Fruit fly (Drosophila melanogaster) whole organism, embryonic: Measurements from ENCODE around the gene pix.

ENCODE experiments used
- Adf1 ChIP-seq: fragments of 200-800 bp; sonication (Bioruptor generic); IDR thresholded peaks from 2 replicates; pipeline ENCODE4 v1.3.6; 2022; ENCODE audit warnings: missing biosample characterization, missing genetic modification characterization
- Asciz ChIP-seq: fragments of 200-800 bp; sonication (Bioruptor generic); optimal IDR thresholded peaks from 2 replicates; lab custom pipeline; 2017; ENCODE audit warnings: missing biosample characterization, mild to moderate bottlenecking, missing genetic modification characterization, missing genetic modification reagents
- Blimp-1 ChIP-seq: fragments of 200-800 bp; sonication (Bioruptor generic); optimal IDR thresholded peaks from 3 replicates; lab custom pipeline; 2018; ENCODE audit warnings: missing biosample characterization, missing genetic modification characterization, mild to moderate bottlenecking, moderate library complexity, missing genetic modification reagents
- CG10366 ChIP-seq: fragments of 200-800 bp; sonication (Bioruptor generic); IDR thresholded peaks from 2 replicates; pipeline ENCODE4 v1.3.6; 2022; ENCODE audit warnings: missing biosample characterization, missing genetic modification characterization
- CG11560 ChIP-seq: fragments of 200-800 bp; sonication (Bioruptor generic); IDR thresholded peaks from 3 replicates; pipeline ENCODE4 v1.3.6; 2022; ENCODE audit warnings: missing biosample characterization, missing genetic modification characterization
- CG12299 ChIP-seq: fragments of 200-800 bp; sonication (Bioruptor generic); optimal IDR thresholded peaks from 2 replicates; lab custom pipeline; 2018; ENCODE audit warnings: missing biosample characterization, mild to moderate bottlenecking, missing genetic modification characterization
- CG16863 ChIP-seq: fragments of 200-800 bp; sonication (Bioruptor generic); optimal IDR thresholded peaks from 3 replicates; lab custom pipeline; 2016; ENCODE audit warnings: missing biosample characterization, missing genetic modification characterization
- CG17328 ChIP-seq: fragments of 200-800 bp; sonication (Bioruptor generic); IDR thresholded peaks from 2 replicates; pipeline ENCODE4 v1.3.6; 2022; ENCODE audit warnings: missing biosample characterization, missing genetic modification characterization
- CG30020 ChIP-seq: fragments of 200-800 bp; optimal IDR thresholded peaks from 2 replicates; lab custom pipeline; 2019; ENCODE audit warnings: missing biosample characterization, mild to moderate bottlenecking, missing genetic modification characterization, moderate library complexity
- CG34224 ChIP-seq: fragments of 200-800 bp; sonication (Bioruptor generic); IDR thresholded peaks from 3 replicates; pipeline ENCODE4 v1.3.6; 2022; ENCODE audit warnings: missing biosample characterization, missing genetic modification characterization; ENCODE audit not compliant: partially characterized antibody
- CG3995 ChIP-seq: fragments of 200-800 bp; sonication (Bioruptor generic); optimal IDR thresholded peaks from 3 replicates; lab custom pipeline; 2016; ENCODE audit warnings: missing biosample characterization, missing genetic modification characterization
- CG42726 ChIP-seq: fragments of 200-800 bp; sonication (Bioruptor generic); IDR thresholded peaks from 2 replicates; pipeline ENCODE4 v1.3.6; 2022; ENCODE audit warnings: missing biosample characterization, missing genetic modification characterization; ENCODE audit not compliant: partially characterized antibody
- CG6254 ChIP-seq: fragments of 200-800 bp; sonication (Bioruptor generic); optimal IDR thresholded peaks from 3 replicates; lab custom pipeline; 2017; ENCODE audit warnings: mild to moderate bottlenecking, missing biosample characterization, missing genetic modification reagents, missing genetic modification characterization
- CG6813 ChIP-seq: fragments of 200-800 bp; sonication (Bioruptor generic); optimal IDR thresholded peaks from 2 replicates; lab custom pipeline; 2017; ENCODE audit warnings: missing biosample characterization, missing genetic modification characterization, mild to moderate bottlenecking, moderate library complexity, missing genetic modification reagents
- CG6854 ChIP-seq: fragments of 200-800 bp; sonication (Bioruptor generic); optimal IDR thresholded peaks from 3 replicates; lab custom pipeline; 2017; ENCODE audit warnings: missing biosample characterization, mild to moderate bottlenecking, missing genetic modification characterization
- CG7928 ChIP-seq: fragments of 200-800 bp; sonication (Bioruptor generic); optimal IDR thresholded peaks from 2 replicates; lab custom pipeline; 2017; ENCODE audit warnings: missing biosample characterization, mild to moderate bottlenecking, missing genetic modification characterization
- CG7963 ChIP-seq: fragments of 200-800 bp; sonication (Bioruptor generic); IDR thresholded peaks from 3 replicates; pipeline ENCODE4 v1.3.6; 2022; ENCODE audit warnings: missing biosample characterization, missing genetic modification characterization; ENCODE audit not compliant: partially characterized antibody
- CG7987 ChIP-seq: fragments of 200-800 bp; sonication (Bioruptor generic); optimal IDR thresholded peaks from 2 replicates; lab custom pipeline; 2018; ENCODE audit warnings: missing biosample characterization, mild to moderate bottlenecking, missing genetic modification characterization, moderate library complexity
- CG8388 ChIP-seq: fragments of 200-800 bp; sonication (Bioruptor generic); optimal IDR thresholded peaks from 2 replicates; lab custom pipeline; 2019; ENCODE audit warnings: missing biosample characterization, mild to moderate bottlenecking, missing genetic modification characterization, moderate library complexity
- CG8765 ChIP-seq: fragments of 200-800 bp; sonication (Bioruptor generic); IDR thresholded peaks from 2 replicates; pipeline ENCODE4 v1.3.6; 2022; ENCODE audit warnings: missing biosample characterization, missing genetic modification characterization
- CG9727 ChIP-seq: fragments of 200-800 bp; sonication (Bioruptor generic); optimal IDR thresholded peaks from 3 replicates; lab custom pipeline; 2017; ENCODE audit warnings: missing biosample characterization, mild to moderate bottlenecking, missing genetic modification characterization
- D ChIP-seq, 2 experiments: fragments of 200-800 bp in 1 of 2; fragments of >200 bp in 1 of 2; sonication (Bioruptor generic) in 1 of 2; optimal IDR thresholded peaks; 2 replicates in 1 of 2; 3 replicates in 1 of 2; lab custom pipeline; 2017; ENCODE audit warnings: mild to moderate bottlenecking in 1 of 2, missing biosample characterization in 1 of 2, missing genetic modification characterization in 1 of 2, missing genetic modification reagents in 1 of 2
- Hr3 ChIP-seq: fragments of 200-800 bp; sonication (Bioruptor generic); optimal IDR thresholded peaks from 3 replicates; lab custom pipeline; 2016; ENCODE audit warnings: missing biosample characterization, missing genetic modification characterization
- Lhr ChIP-seq: fragments of 200-800 bp; sonication (Bioruptor generic); optimal IDR thresholded peaks from 3 replicates; lab custom pipeline; 2017; ENCODE audit warnings: mild to moderate bottlenecking, missing biosample characterization, missing genetic modification reagents, missing genetic modification characterization
- MTF-1 ChIP-seq: fragments of 200-800 bp; sonication (Bioruptor generic); optimal IDR thresholded peaks from 2 replicates; lab custom pipeline; 2018; ENCODE audit warnings: missing biosample characterization, mild to moderate bottlenecking, missing genetic modification characterization, borderline replicate concordance
- Mes4 ChIP-seq: fragments of 200-800 bp; sonication (Bioruptor generic); optimal IDR thresholded peaks from 2 replicates; lab custom pipeline; 2016; ENCODE audit warnings: missing biosample characterization, missing genetic modification characterization
- Nf-YA ChIP-seq: fragments of 200-800 bp; sonication (Bioruptor generic); IDR thresholded peaks from 2 replicates; pipeline ENCODE4 v1.3.6; 2022; ENCODE audit warnings: missing biosample characterization, missing genetic modification characterization
- Poxn ChIP-seq: fragments of 200-800 bp; sonication (Bioruptor generic); IDR thresholded peaks from 2 replicates; pipeline ENCODE4 v1.3.6; 2022; ENCODE audit warnings: missing biosample characterization, missing genetic modification characterization
- Sin3A ChIP-seq: fragments of >200 bp; optimal IDR thresholded peaks from 2 replicates; lab custom pipeline; 2018
- Vsx1 ChIP-seq: fragments of 200-800 bp; sonication (Bioruptor generic); optimal IDR thresholded peaks from 2 replicates; lab custom pipeline; 2017; ENCODE audit warnings: missing biosample characterization, mild to moderate bottlenecking, missing genetic modification characterization, missing genetic modification reagents
- Xrp1 ChIP-seq: fragments of 200-800 bp; sonication (Bioruptor generic); IDR thresholded peaks from 2 replicates; pipeline ENCODE4 v1.3.6; 2022; ENCODE audit warnings: missing biosample characterization, missing genetic modification characterization
- ab ChIP-seq: fragments of 200-800 bp; sonication (Bioruptor generic); optimal IDR thresholded peaks from 2 replicates; lab custom pipeline; 2016; ENCODE audit warnings: missing biosample characterization, missing genetic modification characterization
- ase ChIP-seq: fragments of 200-800 bp; sonication (Bioruptor generic); IDR thresholded peaks from 3 replicates; pipeline ENCODE4 v1.3.6; 2022; ENCODE audit warnings: missing biosample characterization, missing genetic modification characterization
- chinmo ChIP-seq: fragments of 200-800 bp; sonication (Bioruptor generic); IDR thresholded peaks from 4 replicates; pipeline ENCODE4 v1.3.6; 2022; ENCODE audit warnings: missing biosample characterization, missing genetic modification characterization; ENCODE audit not compliant: partially characterized antibody
- ewg ChIP-seq: fragments of 200-800 bp; sonication (Bioruptor generic); optimal IDR thresholded peaks from 3 replicates; lab custom pipeline; 2017; ENCODE audit warnings: mild to moderate bottlenecking, missing biosample characterization, missing genetic modification reagents, missing genetic modification characterization
- exex ChIP-seq: fragments of 200-800 bp; sonication (Bioruptor generic); optimal IDR thresholded peaks from 4 replicates; lab custom pipeline; 2018; ENCODE audit warnings: missing biosample characterization, mild to moderate bottlenecking, missing genetic modification characterization, moderate library complexity
- hb ChIP-seq: fragments of 200-800 bp; sonication (Bioruptor generic); IDR thresholded peaks from 3 replicates; pipeline ENCODE4 v1.3.6; 2022; ENCODE audit warnings: missing biosample characterization, missing genetic modification characterization; ENCODE audit not compliant: partially characterized antibody
- inv ChIP-seq: fragments of 200-800 bp; sonication (Bioruptor generic); IDR thresholded peaks from 2 replicates; pipeline ENCODE4 v1.3.6; 2022; ENCODE audit warnings: missing biosample characterization, missing genetic modification characterization; ENCODE audit not compliant: partially characterized antibody
- jigr1 ChIP-seq: fragments of 200-800 bp; sonication (Bioruptor generic); IDR thresholded peaks from 3 replicates; pipeline ENCODE4 v1.3.6; 2022; ENCODE audit warnings: missing biosample characterization, missing genetic modification characterization
- kni ChIP-seq: fragments of 200-800 bp; sonication (Bioruptor generic); optimal IDR thresholded peaks from 3 replicates; lab custom pipeline; 2017; ENCODE audit warnings: mild to moderate bottlenecking, missing biosample characterization, missing genetic modification reagents, missing genetic modification characterization
- mam ChIP-seq: fragments of 200-800 bp; sonication (Bioruptor generic); optimal IDR thresholded peaks from 3 replicates; lab custom pipeline; 2016; ENCODE audit warnings: missing biosample characterization, missing genetic modification characterization
- org-1 ChIP-seq: fragments of 200-800 bp; sonication (Bioruptor generic); optimal IDR thresholded peaks from 2 replicates; lab custom pipeline; 2017; ENCODE audit warnings: missing biosample characterization, missing genetic modification characterization
- phol ChIP-seq: fragments of 200-800 bp; sonication (Bioruptor generic); optimal IDR thresholded peaks from 3 replicates; lab custom pipeline; 2018; ENCODE audit warnings: missing biosample characterization, mild to moderate bottlenecking, missing genetic modification characterization, moderate library complexity
- scrt ChIP-seq: fragments of 200-800 bp; sonication (Bioruptor generic); optimal IDR thresholded peaks from 2 replicates; lab custom pipeline; 2018; ENCODE audit warnings: missing biosample characterization, mild to moderate bottlenecking, missing genetic modification characterization, moderate library complexity
- ssp ChIP-seq: fragments of 200-800 bp; sonication (Bioruptor generic); IDR thresholded peaks from 2 replicates; pipeline ENCODE4 v1.3.6; 2022; ENCODE audit warnings: missing biosample characterization, missing genetic modification characterization
- tll ChIP-seq, 2 experiments: fragments of 200-800 bp in 1 of 2; fragments of >200 bp in 1 of 2; sonication (Bioruptor generic) in 1 of 2; optimal IDR thresholded peaks; 2 replicates each; lab custom pipeline; 2017 to 2019; ENCODE audit warnings: missing biosample characterization in 2 of 2, missing genetic modification characterization in 2 of 2, mild to moderate bottlenecking in 1 of 2, moderate library complexity in 1 of 2
- wek ChIP-seq: fragments of 200-800 bp; sonication (Bioruptor generic); optimal IDR thresholded peaks from 3 replicates; lab custom pipeline; 2018; ENCODE audit warnings: missing biosample characterization, mild to moderate bottlenecking, missing genetic modification characterization, moderate library complexity
- z ChIP-seq: fragments of 200-800 bp; sonication (Bioruptor generic); IDR thresholded peaks from 3 replicates; pipeline ENCODE4 v1.3.6; 2022; ENCODE audit warnings: missing biosample characterization, missing genetic modification characterization
- zfh2 ChIP-seq: fragments of 200-800 bp; sonication (Bioruptor generic); optimal IDR thresholded peaks from 2 replicates; lab custom pipeline; 2016; ENCODE audit warnings: missing biosample characterization, missing genetic modification characterization

The pix gene

dm6 chr3L:8954648-8955033 is 19.9 kb downstream of the pix start, which contains the start of gene GNBP3 (continued):
- TF ChIP-seq CG6254, result peak; percentile 64
- TF ChIP-seq Mes4 (GFP tag; lab: Kevin White, UChicago), result no peak
- TF ChIP-seq CG8388 (GFP tag; lab: Kevin White, UChicago), result peak; percentile 40
- no peak for TF ChIP-seq Lhr (GFP tag; lab: Kevin White, UChicago)
- TF ChIP-seq chinmo (GFP tag; lab: Robert Waterston, UW), result no peak
- peak; percentile 42 for TF ChIP-seq Asciz
- no peak for TF ChIP-seq Adf1
- no peak for TF ChIP-seq MTF-1 (GFP tag; lab: Kevin White, UChicago)
- TF ChIP-seq CG7987 (GFP tag; lab: Kevin White, UChicago), result no peak
- peak; percentile 86 for TF ChIP-seq Xrp1 (GFP tag; lab: Robert Waterston, UW)
- peak; percentile 92 for TF ChIP-seq CG9727 (GFP tag; lab: Kevin White, UChicago)
- TF ChIP-seq exex, result no peak
- TF ChIP-seq tll (GFP tag; optimal IDR thresholded peaks at IDR 0.05; lab: Kevin White, UChicago), result peak in 1 of 2 experiments; percentile 1
- no peak for TF ChIP-seq ssp (GFP tag; lab: Robert Waterston, UW)
- peak; percentile 79 for TF ChIP-seq CG6813
- no peak for TF ChIP-seq CG12299
- TF ChIP-seq CG8765, result no peak
- TF ChIP-seq mam (GFP tag; lab: Kevin White, UChicago), result peak; percentile 55
- no peak for TF ChIP-seq CG7928 (GFP tag; lab: Kevin White, UChicago)
- TF ChIP-seq zfh2 (GFP tag; lab: Kevin White, UChicago), result peak; percentile 19
- TF ChIP-seq CG30020 (tag; lab: Kevin White, UChicago), result no peak
- TF ChIP-seq hb (GFP tag; lab: Robert Waterston, UW), result no peak
- TF ChIP-seq ase (GFP tag; lab: Robert Waterston, UW), result no peak
- no peak for TF ChIP-seq z
- TF ChIP-seq D (optimal IDR thresholded peaks at IDR 0.05; lab: Kevin White, UChicago), result no peak
- peak; percentile 21 for TF ChIP-seq D (GFP tag; optimal IDR thresholded peaks at IDR 0.05; lab: Kevin White, UChicago)
- TF ChIP-seq Hr3, result peak; percentile 5
- no peak for TF ChIP-seq Sin3A (lab: Kevin White, UChicago)
- peak; percentile 41 for TF ChIP-seq Vsx1 (GFP tag; lab: Kevin White, UChicago)
- no peak for TF ChIP-seq CG7963
- peak; percentile 75 for TF ChIP-seq Blimp-1 (GFP tag; lab: Kevin White, UChicago)
- TF ChIP-seq CG3995 (GFP tag; lab: Kevin White, UChicago), result peak; percentile 25
- no peak for TF ChIP-seq inv
- TF ChIP-seq Poxn, result no peak
- no peak for TF ChIP-seq CG11560 (tag; lab: Robert Waterston, UW)
- peak; percentile 55; the same call in 1 of the 2 replicates for TF ChIP-seq Nf-YA (GFP tag; lab: Robert Waterston, UW)
- peak; percentile 28 for TF ChIP-seq kni (GFP tag; lab: Kevin White, UChicago)
- peak; percentile 39 for TF ChIP-seq phol (tag; lab: Kevin White, UChicago)
- TF ChIP-seq CG6854 (GFP tag; lab: Kevin White, UChicago), result peak; percentile 41
- TF ChIP-seq CG34224 (GFP tag; lab: Robert Waterston, UW), result no peak
- no peak for TF ChIP-seq CG10366 (GFP tag; lab: Robert Waterston, UW)
- no peak for TF ChIP-seq CG42726 (GFP tag; lab: Robert Waterston, UW)
- TF ChIP-seq CG16863 (GFP tag; lab: Kevin White, UChicago), result no peak
- no peak for TF ChIP-seq jigr1 (GFP tag; lab: Robert Waterston, UW)
- TF ChIP-seq wek (GFP tag; lab: Kevin White, UChicago), result no peak
- no peak for TF ChIP-seq org-1
- TF ChIP-seq CG17328 (GFP tag; lab: Robert Waterston, UW), result peak; percentile 47; the same call in 1 of the 2 replicates
- no peak for TF ChIP-seq scrt
- TF ChIP-seq ab (GFP tag; lab: Kevin White, UChicago), result peak; percentile 1
- no peak for TF ChIP-seq ewg (GFP tag; lab: Kevin White, UChicago)
